Worm (Caenorhabditis elegans) whole organism, L4 larva: ENCODE measurements around the gene B0280.11.

Source experiments
- D1046.2 ChIP-seq: fragments of 200-800 bp; sonication (Bioruptor generic); IDR thresholded peaks from 2 replicates; pipeline ENCODE4 v1.3.6; 2022; ENCODE audit warnings: missing genetic modification characterization, missing compliant biosample characterization
- F37D6.2 ChIP-seq: sonication (generic microtip); optimal IDR thresholded peaks from 2 replicates; lab custom pipeline; 2016; ENCODE audit warnings: mild to moderate bottlenecking, missing genetic modification characterization, missing compliant biosample characterization
- T26A8.4 ChIP-seq: fragments of 200-800 bp; sonication (Bioruptor generic); IDR thresholded peaks from 2 replicates; pipeline ENCODE4 v1.3.6; 2022; ENCODE audit warnings: missing genetic modification characterization, missing compliant biosample characterization
- Y48G9A.11 ChIP-seq: fragments of 200-800 bp; sonication (Bioruptor generic); IDR thresholded peaks from 2 replicates; pipeline ENCODE4 v1.3.6; 2022; ENCODE audit warnings: missing genetic modification reagents, missing genetic modification characterization, missing compliant biosample characterization
- ZK337.2 ChIP-seq: fragments of 200-800 bp; sonication (Bioruptor generic); IDR thresholded peaks from 2 replicates; pipeline ENCODE4 v1.3.6; 2022; ENCODE audit warnings: missing genetic modification reagents, missing genetic modification characterization, missing compliant biosample characterization
- ZK546.5 ChIP-seq, 2 experiments: sonication (generic microtip); optimal IDR thresholded peaks; 2 replicates each; lab custom pipeline; 2017; ENCODE audit warnings: missing biosample characterization in 2 of 2, missing genetic modification characterization in 2 of 2
- aha-1 ChIP-seq: fragments of 150-350 bp; peaks from one replicate; lab custom pipeline; 2014; ENCODE audit warnings: missing biosample characterization, missing genetic modification characterization
- ceh-20 ChIP-seq: fragments of 200-800 bp; sonication (Bioruptor generic); IDR thresholded peaks from 2 replicates; pipeline ENCODE4 v1.3.6; 2022; ENCODE audit warnings: missing genetic modification reagents, missing genetic modification characterization, missing compliant biosample characterization
- ceh-44 ChIP-seq: fragments of 200-800 bp; sonication (Bioruptor generic); IDR thresholded peaks from 2 replicates; pipeline ENCODE4 v1.3.6; 2022; ENCODE audit warnings: missing genetic modification reagents, missing genetic modification characterization, missing compliant biosample characterization
- cey-2 ChIP-seq: sonication (generic microtip); optimal IDR thresholded peaks from 3 replicates; lab custom pipeline; 2017; ENCODE audit warnings: missing genetic modification characterization, mild to moderate bottlenecking, missing compliant biosample characterization, antibody characterized with exemption, borderline replicate concordance; ENCODE audit not compliant: insufficient read depth
- ctbp-1 ChIP-seq: fragments of 200-800 bp; sonication (Bioruptor generic); IDR thresholded peaks from 2 replicates; pipeline ENCODE4 v1.3.6; 2022; ENCODE audit warnings: missing genetic modification reagents, missing genetic modification characterization, missing compliant biosample characterization
- daf-12 ChIP-seq: fragments of 150-350 bp; optimal IDR thresholded peaks from 2 replicates; lab custom pipeline; 2014; ENCODE audit warnings: missing biosample characterization, missing genetic modification reagents, missing genetic modification characterization
- egl-27 ChIP-seq: sonication (generic microtip); optimal IDR thresholded peaks from 3 replicates; lab custom pipeline; 2017; ENCODE audit warnings: missing biosample characterization, missing genetic modification reagents, missing genetic modification characterization
- fkh-10 ChIP-seq: fragments of 150-350 bp; optimal IDR thresholded peaks from 2 replicates; lab custom pipeline; 2014; ENCODE audit warnings: missing biosample characterization, missing genetic modification reagents, missing genetic modification characterization
- hlh-11 ChIP-seq: fragments of 200-800 bp; sonication (Bioruptor generic); optimal IDR thresholded peaks from 2 replicates; lab custom pipeline; 2018; ENCODE audit warnings: mild to moderate bottlenecking, missing genetic modification characterization, missing compliant biosample characterization
- hmg-1.1 ChIP-seq: fragments of 200-800 bp; sonication (Bioruptor generic); IDR thresholded peaks from 2 replicates; pipeline ENCODE4 v1.3.6; 2022; ENCODE audit warnings: missing genetic modification reagents, missing genetic modification characterization, missing compliant biosample characterization
- jun-1 ChIP-seq: fragments of 150-350 bp; optimal IDR thresholded peaks from 2 replicates; lab custom pipeline; 2014; ENCODE audit warnings: missing biosample characterization, missing genetic modification reagents, missing genetic modification characterization
- lim-7 ChIP-seq: fragments of 200-800 bp; sonication (Bioruptor generic); IDR thresholded peaks from 2 replicates; pipeline ENCODE4 v1.3.6; 2022; ENCODE audit warnings: missing genetic modification characterization, missing compliant biosample characterization
- lin-13 ChIP-seq: fragments of 150-350 bp; optimal IDR thresholded peaks from 2 replicates; lab custom pipeline; 2014; ENCODE audit warnings: missing biosample characterization, missing genetic modification reagents, missing genetic modification characterization
- lin-15B ChIP-seq: fragments of 150-350 bp; sonication (generic microtip); optimal IDR thresholded peaks from 3 replicates; lab custom pipeline; 2014; ENCODE audit warnings: missing biosample characterization, missing genetic modification characterization
- lin-29 ChIP-seq: fragments of 200-800 bp; sonication (Bioruptor generic); IDR thresholded peaks from 2 replicates; pipeline ENCODE4 v1.3.6; 2022; ENCODE audit warnings: missing genetic modification reagents, missing genetic modification characterization, missing compliant biosample characterization
- madf-5 ChIP-seq, 2 experiments: fragments of 200-800 bp; sonication (Bioruptor generic); IDR thresholded peaks; 2 replicates each; pipeline ENCODE4 v1.3.6; 2022; ENCODE audit warnings: missing compliant biosample characterization in 2 of 2, missing genetic modification characterization in 2 of 2
- mdl-1 ChIP-seq, 2 experiments: fragments of 150-350 bp in 1 of 2; sonication (generic microtip) in 1 of 2; optimal IDR thresholded peaks; 2 replicates each; lab custom pipeline; 2014 to 2017; ENCODE audit warnings: missing biosample characterization in 2 of 2, missing genetic modification characterization in 2 of 2
- mes-2 ChIP-seq: sonication (generic microtip); optimal IDR thresholded peaks from 2 replicates; lab custom pipeline; 2016; ENCODE audit warnings: missing genotype, mild to moderate bottlenecking, missing genetic modification characterization, missing compliant biosample characterization; ENCODE audit not compliant: poor library complexity, severe bottlenecking
- nhr-102 ChIP-seq: sonication (generic microtip); optimal IDR thresholded peaks from 2 replicates; lab custom pipeline; 2016; ENCODE audit warnings: mild to moderate bottlenecking, missing genetic modification characterization, moderate library complexity, missing compliant biosample characterization
- nhr-25 ChIP-seq: sonication (generic microtip); optimal IDR thresholded peaks from 2 replicates; lab custom pipeline; 2017; ENCODE audit warnings: missing genetic modification characterization, mild to moderate bottlenecking, missing compliant biosample characterization, antibody characterized with exemption, moderate library complexity, borderline replicate concordance; ENCODE audit not compliant: insufficient read depth
- nhr-41 ChIP-seq: fragments of 200-800 bp; sonication (Bioruptor generic); IDR thresholded peaks from 2 replicates; pipeline ENCODE4 v1.3.6; 2022; ENCODE audit warnings: missing genetic modification reagents, missing genetic modification characterization, missing compliant biosample characterization
- nhr-48 ChIP-seq: sonication (generic microtip); optimal IDR thresholded peaks from 2 replicates; lab custom pipeline; 2016; ENCODE audit warnings: mild to moderate bottlenecking, missing genetic modification characterization, missing compliant biosample characterization
- nhr-6 ChIP-seq: fragments of 150-350 bp; optimal IDR thresholded peaks from 2 replicates; lab custom pipeline; 2014; ENCODE audit warnings: missing biosample characterization, missing genetic modification characterization
- nhr-76 ChIP-seq: fragments of 150-350 bp; optimal IDR thresholded peaks from 2 replicates; lab custom pipeline; 2014; ENCODE audit warnings: missing biosample characterization, missing genetic modification characterization
- nhr-77 ChIP-seq: fragments of 150-350 bp; optimal IDR thresholded peaks from 2 replicates; lab custom pipeline; 2014; ENCODE audit warnings: missing biosample characterization, missing genetic modification characterization
- rbr-2 ChIP-seq: sonication (generic microtip); optimal IDR thresholded peaks from 2 replicates; lab custom pipeline; 2016; ENCODE audit warnings: missing genotype, missing genetic modification characterization, missing compliant biosample characterization
- saeg-2 ChIP-seq: fragments of 200-800 bp; sonication (Bioruptor generic); IDR thresholded peaks from 2 replicates; pipeline ENCODE4 v1.3.6; 2022; ENCODE audit warnings: missing genetic modification reagents, missing genetic modification characterization, missing compliant biosample characterization
- set-16 ChIP-seq: fragments of 200-800 bp; sonication (Bioruptor generic); IDR thresholded peaks from 2 replicates; pipeline ENCODE4 v1.3.6; 2022; ENCODE audit warnings: missing genetic modification reagents, missing genetic modification characterization, missing compliant biosample characterization
- skn-1 ChIP-seq: fragments of 150-350 bp; optimal IDR thresholded peaks from 2 replicates; lab custom pipeline; 2014; ENCODE audit warnings: missing biosample characterization, missing genetic modification characterization
- snpc-1.2 ChIP-seq: fragments of 200-800 bp; sonication (Bioruptor generic); IDR thresholded peaks from 2 replicates; pipeline ENCODE4 v1.3.6; 2022; ENCODE audit warnings: missing genetic modification reagents, missing genetic modification characterization, missing compliant biosample characterization
- snpc-4 ChIP-seq: fragments of 150-350 bp; optimal IDR thresholded peaks from 2 replicates; lab custom pipeline; 2014; ENCODE audit warnings: missing biosample characterization, missing genetic modification characterization
- spr-1 ChIP-seq: sonication (generic microtip); optimal IDR thresholded peaks from 2 replicates; lab custom pipeline; 2016; ENCODE audit warnings: mild to moderate bottlenecking, missing genetic modification characterization, missing compliant biosample characterization
- unc-130 ChIP-seq: sonication (generic microtip); optimal IDR thresholded peaks from 2 replicates; lab custom pipeline; 2016; ENCODE audit warnings: missing genetic modification reagents, missing genetic modification characterization, missing compliant biosample characterization
- unc-62 ChIP-seq, 3 experiments: fragments of 150-350 bp in 1 of 3; sonication (generic microtip); optimal IDR thresholded peaks in 2 of 3; peaks in 1 of 3; 1 replicate in 1 of 3; 2 replicates in 2 of 3; lab custom pipeline; 2014 to 2017; ENCODE audit warnings: missing biosample characterization in 3 of 3, missing genetic modification characterization in 3 of 3, missing genetic modification reagents in 3 of 3, missing genotype in 1 of 3
- vab-7 ChIP-seq: fragments of 200-800 bp; sonication (Bioruptor generic); IDR thresholded peaks from 2 replicates; pipeline ENCODE4 v1.3.6; 2022; ENCODE audit warnings: missing genetic modification reagents, missing genetic modification characterization, missing compliant biosample characterization
- zag-1 ChIP-seq: fragments of 150-350 bp; optimal IDR thresholded peaks from 2 replicates; lab custom pipeline; 2014; ENCODE audit warnings: missing biosample characterization, missing genetic modification characterization
- zfp-2 ChIP-seq: sonication (generic microtip); optimal IDR thresholded peaks from 2 replicates; lab custom pipeline; 2016; ENCODE audit warnings: mild to moderate bottlenecking, missing genetic modification characterization, missing compliant biosample characterization
- zfp-3 ChIP-seq: fragments of 200-800 bp; sonication (Bioruptor generic); conservative IDR thresholded peaks from 2 replicates; pipeline ENCODE4 v1.3.6; 2022; ENCODE audit warnings: missing genetic modification reagents, missing genetic modification characterization, missing compliant biosample characterization
- ztf-11 ChIP-seq: fragments of 150-350 bp; optimal IDR thresholded peaks from 2 replicates; lab custom pipeline; 2014; ENCODE audit warnings: missing biosample characterization, missing genetic modification characterization

B0280.11 gene

DNA sequence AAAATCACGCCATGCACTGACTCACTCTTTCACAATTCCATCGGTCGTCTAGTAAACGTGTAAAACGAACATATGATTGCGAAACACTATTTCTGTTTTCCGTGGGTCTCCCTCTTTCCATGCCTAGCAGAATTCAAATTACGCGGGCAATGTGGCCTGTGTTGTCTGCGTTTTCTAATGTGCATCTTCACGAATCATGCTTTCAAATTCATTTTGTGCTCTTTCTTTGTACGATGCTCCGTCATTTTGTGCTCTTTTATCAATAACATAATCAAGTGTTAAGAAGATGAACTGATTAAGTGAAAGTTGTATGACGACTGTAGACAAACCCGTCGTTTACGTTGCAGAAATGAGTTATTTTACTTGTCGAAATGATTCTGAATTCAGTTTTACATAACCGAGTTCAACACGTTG lies 27.7 kb upstream of the B0280.11 start (continued):
- TF ChIP-seq saeg-2 (GFP tag; lab: Robert Waterston, UW) (peak; percentile 58; the same call in 1 of the 2 replicates), zag-1 (tag; lab: Kevin White, UChicago) (no peak), zfp-2 (no peak), nhr-77 (tag; lab: Kevin White, UChicago) (peak; percentile 2), ceh-20 (GFP tag; lab: Robert Waterston, UW) (no peak), ceh-44 (GFP tag; lab: Robert Waterston, UW) (no peak), snpc-1.2 (GFP tag; lab: Robert Waterston, UW) (no peak), ztf-11 (tag; lab: Kevin White, UChicago) (no peak), jun-1 (tag; lab: Kevin White, UChicago) (peak; percentile 29), unc-62 (GFP tag; optimal IDR thresholded peaks at IDR 0.05 in 1 of 2; lab: Kevin White, UChicago) (peak in 1 of 2 experiments; percentile 38), unc-62 (tag; optimal IDR thresholded peaks at IDR 0.05; lab: Kevin White, UChicago) (no peak), lin-13 (GFP tag; lab: Kevin White, UChicago) (peak; percentile 49), fkh-10 (GFP tag; lab: Kevin White, UChicago) (no peak), egl-27 (tag; lab: Kevin White, UChicago) (no peak), lin-29 (no peak), ZK337.2 (no peak), mdl-1 (tag; optimal IDR thresholded peaks at IDR 0.05; lab: Kevin White, UChicago) (peak in 1 of 2 experiments; percentile 83), daf-12 (tag; lab: Kevin White, UChicago) (no peak), lin-15B (no peak), D1046.2 (GFP tag; lab: Robert Waterston, UW) (no peak), lim-7 (GFP tag; lab: Robert Waterston, UW) (no peak), nhr-41 (GFP tag; lab: Robert Waterston, UW) (no peak), nhr-102 (peak; percentile 77)

DNA sequence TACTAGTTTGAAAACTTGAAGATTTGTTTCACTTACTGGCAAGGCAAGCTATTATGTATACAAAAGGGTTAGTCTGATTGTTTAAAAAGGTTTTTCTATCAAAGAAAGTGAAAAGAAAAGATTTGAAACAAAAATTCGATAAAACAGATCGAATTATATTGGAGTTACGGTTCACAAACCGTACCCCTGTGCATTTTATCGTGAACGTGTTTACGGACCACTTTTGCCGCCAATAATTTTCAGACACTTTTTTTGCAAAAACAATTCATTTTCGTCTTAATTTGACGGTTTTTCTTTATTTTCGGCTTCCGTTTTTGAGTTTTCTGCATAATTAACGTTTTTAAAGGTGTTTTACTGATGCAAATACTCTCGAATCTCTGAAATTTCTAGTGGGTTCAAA lies 27.2 kb upstream of the B0280.11 start:
- TF ChIP-seq lin-29 (no peak), unc-130 (peak; percentile 19)

DNA sequence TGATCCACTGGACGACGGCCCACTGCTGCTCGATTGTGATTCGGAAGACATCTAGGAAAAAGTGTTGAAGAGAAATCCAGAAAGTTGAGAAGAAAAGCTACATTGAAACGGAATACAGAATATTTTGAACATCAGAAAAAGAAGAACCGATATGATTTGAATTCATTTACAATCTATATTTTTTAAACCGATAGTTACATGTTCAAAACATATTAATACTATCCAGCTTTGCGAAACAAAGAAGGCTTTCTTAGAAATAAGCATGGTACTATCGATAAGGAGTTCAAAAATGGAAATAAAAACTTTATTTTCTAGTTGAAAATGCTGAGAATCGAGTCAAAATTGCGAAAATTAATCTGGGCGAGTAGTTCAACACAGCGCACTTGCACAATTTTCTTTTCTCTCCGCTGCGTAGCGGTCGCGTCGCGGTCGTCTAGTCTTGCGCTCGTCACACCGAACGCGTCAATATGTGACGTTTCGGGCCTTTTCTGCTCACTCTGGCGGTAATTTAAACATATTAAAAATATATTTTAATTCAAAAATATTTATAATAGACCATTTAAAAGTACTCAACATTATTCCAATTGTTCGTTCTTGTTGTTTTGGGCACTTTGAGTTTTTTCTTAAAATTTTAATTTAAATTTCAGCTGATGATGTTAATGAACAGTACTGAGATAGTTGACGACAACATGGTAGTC lies 24.1 kb upstream of the B0280.11 start, which contains the start of the genes syf-2 and K04G7.1:
syf-2 (minus strand) TSS at position 51 of the 698 bp plus-strand sequence.
K04G7.1 (plus strand) TSS at position 648 of the 698 bp plus-strand sequence.
- no peak for TF ChIP-seq ceh-44 (GFP tag; lab: Robert Waterston, UW)
- no peak for TF ChIP-seq egl-27 (tag; lab: Kevin White, UChicago)
- TF ChIP-seq F37D6.2: peak; percentile 83
- peak; percentile 83 for TF ChIP-seq hmg-1.1
- peak; percentile 27; the same call in 1 of the 2 replicates for TF ChIP-seq set-16
- peak; percentile 91 for TF ChIP-seq mes-2 (tag; lab: Kevin White, UChicago)
- no peak for TF ChIP-seq nhr-76 (tag; lab: Kevin White, UChicago)
- TF ChIP-seq snpc-4 (tag; lab: Kevin White, UChicago): no peak
- TF ChIP-seq unc-130: peak; percentile 76
- peak; percentile 87 for TF ChIP-seq rbr-2
- peak; percentile 47; the same call in 1 of the 2 replicates for TF ChIP-seq vab-7 (GFP tag; lab: Robert Waterston, UW)
- TF ChIP-seq madf-5 (GFP tag; IDR thresholded peaks at IDR 0.05; lab: Robert Waterston, UW): no peak
- peak; percentile 98 for TF ChIP-seq lin-13 (GFP tag; lab: Kevin White, UChicago)
- TF ChIP-seq zfp-2: peak; percentile 80
- no peak for TF ChIP-seq cey-2
- TF ChIP-seq Y48G9A.11 (GFP tag; lab: Robert Waterston, UW): 0 out of 2 replicates have a peak, but pooled peaks have one; percentile 37
- TF ChIP-seq ctbp-1 (GFP tag; lab: Robert Waterston, UW): peak; percentile 53; the same call in 1 of the 2 replicates
- TF ChIP-seq ceh-20 (GFP tag; lab: Robert Waterston, UW): peak; percentile 66; the same call in 1 of the 2 replicates
- peak; percentile 91 for TF ChIP-seq hlh-11 (tag; lab: Kevin White, UChicago)
- TF ChIP-seq skn-1: no peak
- TF ChIP-seq spr-1 (tag; lab: Kevin White, UChicago): peak; percentile 23
- TF ChIP-seq ZK546.5 (tag; optimal IDR thresholded peaks at IDR 0.05; lab: Kevin White, UChicago): peak in 1 of 2 experiments; percentile 18
- TF ChIP-seq nhr-102: peak; percentile 48
- TF ChIP-seq aha-1 (tag; lab: Kevin White, UChicago): peak; percentile 87
- peak; percentile 28 for TF ChIP-seq nhr-48 (tag; lab: Kevin White, UChicago)
- TF ChIP-seq nhr-6 (tag; lab: Kevin White, UChicago): peak; percentile 78
- TF ChIP-seq nhr-77 (tag; lab: Kevin White, UChicago): peak; percentile 92
- peak; percentile 59; the same call in 1 of the 2 replicates for TF ChIP-seq T26A8.4 (GFP tag; lab: Robert Waterston, UW)
- TF ChIP-seq nhr-25 (tag; lab: Kevin White, UChicago): peak; percentile 45
- peak; percentile 81 for TF ChIP-seq zfp-3 (GFP tag; lab: Robert Waterston, UW)
